Fruit fly (Drosophila melanogaster) whole organism: ENCODE data around the gene CG43902.

Experiments used
- CG8478 ChIP-seq: fragments of >200 bp; optimal IDR thresholded peaks from 2 replicates; lab custom pipeline; 2018; ENCODE audit warnings: inconsistent platforms
- EcR ChIP-seq, 2 experiments: fragments of >200 bp; optimal IDR thresholded peaks; 2 replicates each; lab custom pipeline; 2017; ENCODE audit warnings: missing biosample characterization in 2 of 2, missing genetic modification characterization in 2 of 2, missing genetic modification reagents in 2 of 2
- pan ChIP-seq: fragments of >200 bp; optimal IDR thresholded peaks from 2 replicates; lab custom pipeline; 2017
- psq ChIP-seq: fragments of >200 bp; optimal IDR thresholded peaks from 2 replicates; lab custom pipeline; 2017

- TF ChIP-seq EcR (GFP tag; optimal IDR thresholded peaks at IDR 0.05; lab: Kevin White, UChicago) (no peak), CG8478 (lab: Kevin White, UChicago) (no peak), psq (lab: Kevin White, UChicago) (no peak), pan (lab: Kevin White, UChicago) (no peak)
These were observed at the start of gene CG43902 for dm6 chrX:10158175-10158574.
